Worm (Caenorhabditis elegans) whole organism, late embryonic: ENCODE results near the gene T16A1.10.
"Not testable (repeated sequence)": the region's sequence is repeated elsewhere in the genome, so short reads cannot be mapped to it uniquely, and the experiment has no call there.

Experiments used
- C08G9.2 ChIP-seq: sonication (generic microtip); optimal IDR thresholded peaks from 2 replicates; lab custom pipeline; 2016; ENCODE audit warnings: mild to moderate bottlenecking, missing genetic modification characterization, moderate library complexity, missing compliant biosample characterization
- C38D4.7 ChIP-seq: fragments of 200-800 bp; sonication (Bioruptor generic); optimal IDR thresholded peaks from 2 replicates; lab custom pipeline; 2018; ENCODE audit warnings: mild to moderate bottlenecking, missing genetic modification characterization, moderate library complexity, missing compliant biosample characterization
- F13H6.1 ChIP-seq: sonication (generic microtip); optimal IDR thresholded peaks from 2 replicates; lab custom pipeline; 2016; ENCODE audit warnings: missing genetic modification characterization, missing compliant biosample characterization
- K02D7.2 ChIP-seq: sonication (generic microtip); optimal IDR thresholded peaks from 2 replicates; lab custom pipeline; 2017; ENCODE audit warnings: mild to moderate bottlenecking, missing genetic modification characterization, missing compliant biosample characterization
- Y22D7AL.16 ChIP-seq: sonication (generic microtip); optimal IDR thresholded peaks from 2 replicates; lab custom pipeline; 2016; ENCODE audit warnings: missing genetic modification characterization, missing compliant biosample characterization
- ceh-14 ChIP-seq: sonication (generic microtip); optimal IDR thresholded peaks from 2 replicates; lab custom pipeline; 2016; ENCODE audit warnings: missing genotype, missing genetic modification characterization, missing compliant biosample characterization
- ceh-18 ChIP-seq: sonication (generic microtip); optimal IDR thresholded peaks from 2 replicates; lab custom pipeline; 2016; ENCODE audit warnings: missing genetic modification characterization, missing compliant biosample characterization
- ceh-22 ChIP-seq: sonication (generic microtip); optimal IDR thresholded peaks from 2 replicates; lab custom pipeline; 2017; ENCODE audit warnings: missing biosample characterization, missing genetic modification characterization
- ceh-30 ChIP-seq: fragments of 150-350 bp; optimal IDR thresholded peaks from 2 replicates; lab custom pipeline; 2014; ENCODE audit warnings: missing biosample characterization, missing genetic modification characterization
- dmd-4 ChIP-seq: sonication (generic microtip); optimal IDR thresholded peaks from 2 replicates; lab custom pipeline; 2016; ENCODE audit warnings: borderline replicate concordance, missing genetic modification characterization, missing compliant biosample characterization
- elt-2 ChIP-seq: sonication (generic microtip); optimal IDR thresholded peaks from 2 replicates; lab custom pipeline; 2016; ENCODE audit warnings: missing genetic modification reagents, missing genetic modification characterization, missing compliant biosample characterization
- elt-4 ChIP-seq: sonication (generic microtip); optimal IDR thresholded peaks from 2 replicates; lab custom pipeline; 2016; ENCODE audit warnings: missing genetic modification characterization, missing compliant biosample characterization
- eyg-1 ChIP-seq: sonication (generic microtip); optimal IDR thresholded peaks from 2 replicates; lab custom pipeline; 2016; ENCODE audit warnings: missing genotype, missing genetic modification characterization, missing compliant biosample characterization
- gmeb-2 ChIP-seq: sonication (generic microtip); optimal IDR thresholded peaks from 2 replicates; lab custom pipeline; 2016; ENCODE audit warnings: missing genetic modification characterization, inconsistent platforms, missing compliant biosample characterization
- hlh-13 ChIP-seq: fragments of 200-800 bp; sonication (Bioruptor generic); optimal IDR thresholded peaks from 2 replicates; lab custom pipeline; 2018; ENCODE audit warnings: mild to moderate bottlenecking, missing genetic modification characterization, missing compliant biosample characterization
- hlh-30 ChIP-seq: sonication (generic microtip); optimal IDR thresholded peaks from 2 replicates; lab custom pipeline; 2017; ENCODE audit warnings: antibody characterized with exemption, missing genetic modification characterization, missing compliant biosample characterization; ENCODE audit not compliant: insufficient read depth
- hlh-6 ChIP-seq: sonication (generic microtip); optimal IDR thresholded peaks from 2 replicates; lab custom pipeline; 2016; ENCODE audit warnings: missing genotype, missing genetic modification characterization, missing compliant biosample characterization
- hlh-8 ChIP-seq: sonication (generic microtip); optimal IDR thresholded peaks from 2 replicates; lab custom pipeline; 2016; ENCODE audit warnings: missing genotype, missing genetic modification characterization, missing compliant biosample characterization
- madf-2 ChIP-seq: sonication (generic microtip); optimal IDR thresholded peaks from 2 replicates; lab custom pipeline; 2017; ENCODE audit warnings: missing genetic modification characterization, missing compliant biosample characterization
- mec-3 ChIP-seq: sonication (generic microtip); optimal IDR thresholded peaks from 2 replicates; lab custom pipeline; 2016; ENCODE audit warnings: borderline replicate concordance, missing genetic modification characterization, missing compliant biosample characterization
- nfya-1 ChIP-seq: sonication (generic microtip); optimal IDR thresholded peaks from 2 replicates; lab custom pipeline; 2017; ENCODE audit warnings: missing genetic modification characterization, mild to moderate bottlenecking, missing compliant biosample characterization, antibody characterized with exemption, moderate library complexity
- nhr-11 ChIP-seq: fragments of 150-350 bp; optimal IDR thresholded peaks from 2 replicates; lab custom pipeline; 2014; ENCODE audit warnings: missing biosample characterization, missing genetic modification characterization
- pag-3 ChIP-seq: sonication (generic microtip); optimal IDR thresholded peaks from 2 replicates; lab custom pipeline; 2016; ENCODE audit warnings: missing compliant biosample characterization, missing genetic modification characterization, borderline replicate concordance
- pax-1 ChIP-seq: fragments of 150-350 bp; optimal IDR thresholded peaks from 2 replicates; lab custom pipeline; 2014; ENCODE audit warnings: missing biosample characterization, missing genetic modification characterization
- pha-4 ChIP-seq: fragments of 150-350 bp; optimal IDR thresholded peaks from 2 replicates; lab custom pipeline; 2018; ENCODE audit warnings: missing biosample characterization, missing genetic modification reagents, missing genetic modification characterization
- ref-2 ChIP-seq: sonication (generic microtip); optimal IDR thresholded peaks from 2 replicates; lab custom pipeline; 2016; ENCODE audit warnings: missing genetic modification characterization, missing compliant biosample characterization
- rnt-1 ChIP-seq: sonication (generic microtip); optimal IDR thresholded peaks from 2 replicates; lab custom pipeline; 2016; ENCODE audit warnings: missing genetic modification characterization, missing compliant biosample characterization
- sdc-2 ChIP-seq: sonication (generic microtip); optimal IDR thresholded peaks from 2 replicates; lab custom pipeline; 2016; ENCODE audit warnings: missing genotype, missing genetic modification characterization, missing compliant biosample characterization
- sox-2 ChIP-seq: fragments of 200-800 bp; sonication (Bioruptor generic); IDR thresholded peaks from 2 replicates; pipeline ENCODE4 v1.3.6; 2022; ENCODE audit warnings: missing genetic modification reagents, missing genetic modification characterization, missing compliant biosample characterization
- tbx-2 ChIP-seq: sonication (generic microtip); optimal IDR thresholded peaks from 2 replicates; lab custom pipeline; 2016; ENCODE audit warnings: missing genetic modification characterization, missing compliant biosample characterization
- ttx-3 ChIP-seq: sonication (generic microtip); optimal IDR thresholded peaks from 2 replicates; lab custom pipeline; 2016; ENCODE audit warnings: missing genetic modification reagents, missing genetic modification characterization, missing compliant biosample characterization
- unc-42 ChIP-seq: sonication (generic microtip); optimal IDR thresholded peaks from 2 replicates; lab custom pipeline; 2016; ENCODE audit warnings: missing genotype, missing genetic modification characterization, missing compliant biosample characterization
- unc-55 ChIP-seq: sonication (generic microtip); optimal IDR thresholded peaks from 2 replicates; lab custom pipeline; 2017; ENCODE audit warnings: missing biosample characterization, missing genetic modification reagents, missing genetic modification characterization
- unc-86 ChIP-seq: sonication (generic microtip); optimal IDR thresholded peaks from 2 replicates; lab custom pipeline; 2016; ENCODE audit warnings: missing genetic modification characterization, missing compliant biosample characterization
- zip-5 ChIP-seq: sonication (generic microtip); optimal IDR thresholded peaks from 2 replicates; lab custom pipeline; 2016; ENCODE audit warnings: missing genetic modification characterization, missing compliant biosample characterization

The T16A1.10 gene

ce11 chrII:2071429-2071828, 20.5 kb downstream of the T16A1.10 start, which contains the start of gene F07E5.7:
F07E5.7 (minus strand) TSS chrII:2071529.
- no peak for TF ChIP-seq gmeb-2 (tag; lab: Kevin White, UChicago)
- no peak for TF ChIP-seq unc-55
- TF ChIP-seq nhr-11 (tag; lab: Kevin White, UChicago) = no peak
- no peak for TF ChIP-seq zip-5 (tag; lab: Kevin White, UChicago)
- no peak for TF ChIP-seq unc-86

ce11 chrII:2067451-2068021, 24.4 kb downstream of the T16A1.10 start, which contains the start of gene F07E5.12:
F07E5.12 (plus strand) TSS chrII:2067971.
- TF ChIP-seq tbx-2 (tag; lab: Kevin White, UChicago); pag-3 (tag; lab: Kevin White, UChicago); C38D4.7: not testable (repeated sequence)
- TF ChIP-seq, all 69 proteins: peak for 0; not testable (repeated sequence) for 69

- TF ChIP-seq mec-3 (tag; lab: Kevin White, UChicago) (no peak), hlh-8 (tag; lab: Kevin White, UChicago) (no peak), K02D7.2 (tag; lab: Kevin White, UChicago) (no peak), zip-5 (tag; lab: Kevin White, UChicago) (no peak), ref-2 (tag; lab: Kevin White, UChicago) (no peak)
Measured at ce11 chrII:2064497-2064896, 27.4 kb downstream of the T16A1.10 start, which contains the start of gene fbxb-6. fbxb-6 (plus strand) TSS chrII:2064797.

ce11 chrII:2063989-2064388, 27.9 kb downstream of the T16A1.10 start, which contains the start of gene F07E5.13:
F07E5.13 (minus strand) TSS chrII:2064089.
- no peak for TF ChIP-seq hlh-30 (tag; lab: Kevin White, UChicago)
- no peak for TF ChIP-seq hlh-13
- TF ChIP-seq ceh-30 (tag; lab: Kevin White, UChicago) = no peak
- no peak for TF ChIP-seq elt-4 (tag; lab: Kevin White, UChicago)

- TF ChIP-seq ceh-18 (tag; lab: Kevin White, UChicago) (no peak), unc-42 (tag; lab: Kevin White, UChicago) (peak; percentile 20), nfya-1 (tag; lab: Kevin White, UChicago) (peak; percentile 42), tbx-2 (tag; lab: Kevin White, UChicago) (peak; percentile 1)
Measured at ce11 chrII:2058985-2059384, 32.9 kb downstream of the T16A1.10 start, which contains the start of gene F07E5.5. F07E5.5 (minus strand) TSS chrII:2059070.

- TF ChIP-seq Y22D7AL.16 (no peak), pax-1 (no peak), gmeb-2 (tag; lab: Kevin White, UChicago) (no peak), K02D7.2 (tag; lab: Kevin White, UChicago) (no peak)
Measured at ce11 chrII:2051372-2051771, 40.5 kb downstream of the T16A1.10 start, which contains the start of gene fbxb-35. fbxb-35 (plus strand) TSS chrII:2051672.

- not testable (repeated sequence) for TF ChIP-seq unc-86; C08G9.2 (tag; lab: Kevin White, UChicago); hlh-6 (tag; lab: Kevin White, UChicago)
- TF ChIP-seq, all 69 proteins: peak for 0; not testable (repeated sequence) for 69
Measured at ce11 chrII:2046556-2046955, 45.3 kb downstream of the T16A1.10 start, which contains the start of gene math-1. math-1 (minus strand) TSS chrII:2046656.

- TF ChIP-seq ttx-3 (tag; lab: Kevin White, UChicago) = no peak
- TF ChIP-seq madf-2 (tag; lab: Kevin White, UChicago) = no peak
- no peak for TF ChIP-seq sox-2 (GFP tag; lab: Robert Waterston, UW)
- TF ChIP-seq pha-4 (tag; lab: Kevin White, UChicago) = no peak
- no peak for TF ChIP-seq tbx-2 (tag; lab: Kevin White, UChicago)
- TF ChIP-seq hlh-8 (tag; lab: Kevin White, UChicago) = no peak
- no peak for TF ChIP-seq ceh-22
- no peak for TF ChIP-seq dmd-4 (tag; lab: Kevin White, UChicago)
- no peak for TF ChIP-seq unc-86
- no peak for TF ChIP-seq C38D4.7
- no peak for TF ChIP-seq rnt-1 (tag; lab: Kevin White, UChicago)
- TF ChIP-seq eyg-1 (tag; lab: Kevin White, UChicago) = no peak
- TF ChIP-seq sdc-2 = no peak
- no peak for TF ChIP-seq mec-3 (tag; lab: Kevin White, UChicago)
- no peak for TF ChIP-seq ceh-14 (tag; lab: Kevin White, UChicago)
- TF ChIP-seq F13H6.1 (tag; lab: Kevin White, UChicago) = no peak
- TF ChIP-seq pag-3 (tag; lab: Kevin White, UChicago) = no peak
- no peak for TF ChIP-seq elt-2
- TF ChIP-seq, all 69 proteins: peak for 0
Measured at ce11 chrII:2045505-2045904, 46.4 kb downstream of the T16A1.10 start, which contains the start of gene bath-24. bath-24 (minus strand) TSS chrII:2045605.
